Worm (Caenorhabditis elegans) whole organism, L1 larva: ENCODE measurements around the gene C05B5.4.

Experiments
- C04F5.9 ChIP-seq: sonication (generic microtip); optimal IDR thresholded peaks from 2 replicates; lab custom pipeline; 2016; ENCODE audit warnings: missing genetic modification characterization, missing compliant biosample characterization
- alr-1 ChIP-seq: fragments of 200-800 bp; sonication (Bioruptor generic); optimal IDR thresholded peaks from 2 replicates; lab custom pipeline; 2018; ENCODE audit warnings: borderline replicate concordance, mild to moderate bottlenecking, missing genetic modification characterization, missing compliant biosample characterization
- ama-1 ChIP-seq: fragments of 150-350 bp; optimal IDR thresholded peaks from 2 replicates; lab custom pipeline; 2014
- blmp-1 ChIP-seq: fragments of 150-350 bp; optimal IDR thresholded peaks from 2 replicates; lab custom pipeline; 2014; ENCODE audit warnings: missing biosample characterization, missing genetic modification characterization
- ceh-8 ChIP-seq: fragments of 200-800 bp; sonication (Bioruptor generic); optimal IDR thresholded peaks from 2 replicates; lab custom pipeline; 2018; ENCODE audit warnings: mild to moderate bottlenecking, missing genetic modification characterization, moderate library complexity, missing compliant biosample characterization
- ceh-82 ChIP-seq, 3 experiments: fragments of 150-350 bp in 1 of 3; sonication (generic microtip) in 2 of 3; optimal IDR thresholded peaks; 2 replicates each; lab custom pipeline; 2014 to 2017; ENCODE audit warnings: missing biosample characterization in 3 of 3, missing genetic modification characterization in 3 of 3
- ceh-88 ChIP-seq: fragments of 200-800 bp; sonication (Bioruptor generic); IDR thresholded peaks from 2 replicates; pipeline ENCODE4 v1.3.6; 2022; ENCODE audit warnings: missing genetic modification characterization, missing compliant biosample characterization
- dpl-1 ChIP-seq, 3 experiments: fragments of 150-350 bp in 2 of 3; sonication (generic microtip) in 1 of 3; optimal IDR thresholded peaks; 2 replicates each; lab custom pipeline; 2014 to 2017; ENCODE audit warnings: missing biosample characterization in 3 of 3, missing genetic modification characterization in 3 of 3, missing genetic modification reagents in 3 of 3
- dsc-1 ChIP-seq: sonication (generic microtip); optimal IDR thresholded peaks from 2 replicates; lab custom pipeline; 2016; ENCODE audit warnings: mild to moderate bottlenecking, missing genetic modification characterization, missing compliant biosample characterization
- efl-1 ChIP-seq, 4 experiments: fragments of 150-350 bp; optimal IDR thresholded peaks in 3 of 4; peaks in 1 of 4; 1 replicate in 1 of 4; 2 replicates in 3 of 4; lab custom pipeline; 2014; ENCODE audit warnings: missing biosample characterization in 2 of 4, missing genetic modification characterization in 2 of 4, missing genetic modification reagents in 2 of 4
- efl-3 ChIP-seq: fragments of 200-800 bp; sonication (Bioruptor generic); optimal IDR thresholded peaks from 2 replicates; lab custom pipeline; 2018; ENCODE audit warnings: mild to moderate bottlenecking, missing genetic modification characterization, missing compliant biosample characterization
- egl-13 ChIP-seq: sonication (generic microtip); optimal IDR thresholded peaks from 2 replicates; lab custom pipeline; 2016; ENCODE audit warnings: missing genotype, missing genetic modification reagents, missing genetic modification characterization, missing compliant biosample characterization
- fos-1 ChIP-seq: fragments of 150-350 bp; optimal IDR thresholded peaks from 2 replicates; lab custom pipeline; 2014; ENCODE audit warnings: missing biosample characterization, missing genetic modification characterization
- jun-1 ChIP-seq: fragments of 150-350 bp; optimal IDR thresholded peaks from 2 replicates; lab custom pipeline; 2014; ENCODE audit warnings: missing biosample characterization, missing genetic modification reagents, missing genetic modification characterization
- lin-14 ChIP-seq: fragments of 200-800 bp; sonication (Bioruptor generic); optimal IDR thresholded peaks from 2 replicates; lab custom pipeline; 2018; ENCODE audit warnings: mild to moderate bottlenecking, missing genetic modification characterization, moderate library complexity, missing compliant biosample characterization
- lin-35 ChIP-seq, 2 experiments: fragments of 150-350 bp; optimal IDR thresholded peaks; 2 replicates each; lab custom pipeline; 2014; ENCODE audit warnings: missing biosample characterization in 2 of 2, missing genetic modification characterization in 2 of 2, missing genetic modification reagents in 2 of 2
- lsy-2 ChIP-seq, 2 experiments: fragments of 150-350 bp; optimal IDR thresholded peaks; 2 replicates each; lab custom pipeline; 2014; ENCODE audit warnings: missing biosample characterization in 2 of 2, missing genetic modification characterization in 2 of 2
- nhr-11 ChIP-seq: fragments of 150-350 bp; optimal IDR thresholded peaks from 2 replicates; lab custom pipeline; 2014; ENCODE audit warnings: missing biosample characterization, missing genetic modification characterization
- nhr-12 ChIP-seq: sonication (generic microtip); optimal IDR thresholded peaks from 2 replicates; lab custom pipeline; 2017; ENCODE audit warnings: missing biosample characterization, missing genetic modification characterization
- nhr-28 ChIP-seq: fragments of 150-350 bp; optimal IDR thresholded peaks from 2 replicates; lab custom pipeline; 2014; ENCODE audit warnings: missing biosample characterization, missing genetic modification characterization
- nhr-77 ChIP-seq: fragments of 150-350 bp; optimal IDR thresholded peaks from 2 replicates; lab custom pipeline; 2014; ENCODE audit warnings: missing biosample characterization, missing genetic modification characterization
- nhr-84 ChIP-seq: sonication (generic microtip); optimal IDR thresholded peaks from 2 replicates; lab custom pipeline; 2017; ENCODE audit warnings: missing biosample characterization, missing genetic modification characterization
- nhr-85 ChIP-seq: sonication (generic microtip); peaks from one replicate; lab custom pipeline; 2016; ENCODE audit warnings: missing genetic modification characterization, inconsistent platforms, missing compliant biosample characterization
- nhr-90 ChIP-seq: sonication (generic microtip); optimal IDR thresholded peaks from 2 replicates; lab custom pipeline; 2016; ENCODE audit warnings: mild to moderate bottlenecking, missing genetic modification characterization, missing compliant biosample characterization; ENCODE audit not compliant: poor library complexity
- pag-3 ChIP-seq: sonication (generic microtip); optimal IDR thresholded peaks from 2 replicates; lab custom pipeline; 2017; ENCODE audit warnings: missing genetic modification characterization, mild to moderate bottlenecking, missing compliant biosample characterization, antibody characterized with exemption, borderline replicate concordance; ENCODE audit not compliant: insufficient read depth
- skn-1 ChIP-seq: fragments of 150-350 bp; optimal IDR thresholded peaks from 2 replicates; lab custom pipeline; 2014; ENCODE audit warnings: missing biosample characterization, missing genetic modification characterization
- snu-23 ChIP-seq: sonication (generic microtip); optimal IDR thresholded peaks from 2 replicates; lab custom pipeline; 2016; ENCODE audit warnings: missing genetic modification characterization, missing compliant biosample characterization
- sup-37 ChIP-seq: fragments of 200-800 bp; sonication (Bioruptor generic); optimal IDR thresholded peaks from 2 replicates; lab custom pipeline; 2018; ENCODE audit warnings: mild to moderate bottlenecking, missing genetic modification characterization, missing compliant biosample characterization
- swsn-7 ChIP-seq: sonication (generic microtip); optimal IDR thresholded peaks from 2 replicates; lab custom pipeline; 2016; ENCODE audit warnings: missing genetic modification characterization, missing compliant biosample characterization
- tbx-2 ChIP-seq: sonication (generic microtip); optimal IDR thresholded peaks from 2 replicates; lab custom pipeline; 2016; ENCODE audit warnings: missing genetic modification characterization, missing compliant biosample characterization
- unc-86 ChIP-seq: sonication (generic microtip); optimal IDR thresholded peaks from 2 replicates; lab custom pipeline; 2016; ENCODE audit warnings: missing genetic modification characterization, missing compliant biosample characterization
- zip-4 ChIP-seq: fragments of 200-800 bp; sonication (Bioruptor generic); optimal IDR thresholded peaks from 2 replicates; lab custom pipeline; 2018; ENCODE audit warnings: mild to moderate bottlenecking, missing genetic modification characterization, moderate library complexity, missing compliant biosample characterization
- ztf-11 ChIP-seq, 2 experiments: sonication (generic microtip); optimal IDR thresholded peaks; 2 replicates each; lab custom pipeline; 2016 to 2017; ENCODE audit warnings: missing genetic modification characterization in 2 of 2, missing biosample characterization in 1 of 2, missing compliant biosample characterization in 1 of 2
- ztf-4 ChIP-seq: fragments of 150-350 bp; optimal IDR thresholded peaks from 2 replicates; lab custom pipeline; 2014; ENCODE audit warnings: missing biosample characterization, missing genetic modification characterization

The C05B5.4 gene

ce11 chrIII:9950244-9950643, 43.4 kb upstream of the C05B5.4 start, which contains the start of gene K03H1.13:
Gene K03H1.13, minus strand, starts transcription at chrIII:9950344.
- TF ChIP-seq ama-1 (lab: Kevin White, UChicago) (no peak), fos-1 (tag; lab: Kevin White, UChicago) (no peak), tbx-2 (tag; lab: Kevin White, UChicago) (no peak), skn-1 (no peak), efl-1 (optimal IDR thresholded peaks at IDR 0.05; lab: Kevin White, UChicago) (no peak), efl-1 (GFP tag; optimal IDR thresholded peaks at IDR 0.05 in 1 of 2; lab: Kevin White, UChicago) (peak in 1 of 2 experiments; percentile 30), efl-3 (GFP tag; lab: Kevin White, UChicago) (no peak), nhr-28 (tag; lab: Kevin White, UChicago) (no peak), ceh-88 (no peak)

- no peak for TF ChIP-seq nhr-12 (tag; lab: Kevin White, UChicago)
- no peak for TF ChIP-seq nhr-85 (tag; lab: Kevin White, UChicago)
- TF ChIP-seq pag-3 (tag; lab: Kevin White, UChicago): no peak
- TF ChIP-seq egl-13 (tag; lab: Kevin White, UChicago): no peak
- no peak for TF ChIP-seq nhr-77 (tag; lab: Kevin White, UChicago)
- no peak for TF ChIP-seq ztf-11 (tag; optimal IDR thresholded peaks at IDR 0.05; lab: Kevin White, UChicago)
- TF ChIP-seq dsc-1: no peak
- TF ChIP-seq nhr-11 (tag; lab: Kevin White, UChicago): no peak
- no peak for TF ChIP-seq C04F5.9 (tag; lab: Kevin White, UChicago)
- no peak for TF ChIP-seq ztf-4 (tag; lab: Kevin White, UChicago)
- no peak for TF ChIP-seq unc-86
- no peak for TF ChIP-seq alr-1 (tag; lab: Kevin White, UChicago)
- no peak for TF ChIP-seq ceh-82 (tag; optimal IDR thresholded peaks at IDR 0.05; lab: Kevin White, UChicago)
- no peak for TF ChIP-seq lin-35 (GFP tag; optimal IDR thresholded peaks at IDR 0.05; lab: Kevin White, UChicago)
- TF ChIP-seq swsn-7: no peak
- TF ChIP-seq lin-14 (GFP tag; lab: Kevin White, UChicago): no peak
- no peak for TF ChIP-seq sup-37
- no peak for TF ChIP-seq nhr-84 (tag; lab: Kevin White, UChicago)
- TF ChIP-seq nhr-90: no peak
These were observed 41.8 kb upstream of the C05B5.4 start, which contains the start of gene K03H1.11 for ce11 chrIII:9951864-9952263. Gene K03H1.11, minus strand, starts transcription at chrIII:9951964.

ce11 chrIII:9956123-9956522, 37.6 kb upstream of the C05B5.4 start, which contains the start of gene mog-1:
Gene mog-1, minus strand, starts transcription at chrIII:9956215.
- peak; percentile 7 to 19 for TF ChIP-seq efl-1 (optimal IDR thresholded peaks at IDR 0.05; lab: Kevin White, UChicago)
- TF ChIP-seq efl-1 (GFP tag; optimal IDR thresholded peaks at IDR 0.05 in 1 of 2; lab: Kevin White, UChicago): peak; percentile 43 to 51
- peak; percentile 18 for TF ChIP-seq skn-1
- peak in 1 of 2 experiments; percentile 16 for TF ChIP-seq lin-35 (GFP tag; optimal IDR thresholded peaks at IDR 0.05; lab: Kevin White, UChicago)
- peak; percentile 17 for TF ChIP-seq snu-23
- peak in 1 of 2 experiments; percentile 64 for TF ChIP-seq lsy-2 (tag; optimal IDR thresholded peaks at IDR 0.05; lab: Kevin White, UChicago)
- no peak for TF ChIP-seq ceh-8 (GFP tag; lab: Kevin White, UChicago)
- peak; percentile 2 for TF ChIP-seq blmp-1 (tag; lab: Kevin White, UChicago)
- TF ChIP-seq lin-14 (GFP tag; lab: Kevin White, UChicago): peak; percentile 30
- TF ChIP-seq nhr-12 (tag; lab: Kevin White, UChicago): no peak
- peak in 1 of 3 experiments; percentile 50 for TF ChIP-seq dpl-1 (GFP tag; optimal IDR thresholded peaks at IDR 0.05; lab: Kevin White, UChicago)

- peak; percentile 69 for TF ChIP-seq skn-1
- no peak for TF ChIP-seq ceh-82 (tag; optimal IDR thresholded peaks at IDR 0.05; lab: Kevin White, UChicago)
- peak; percentile 54 for TF ChIP-seq zip-4 (GFP tag; lab: Kevin White, UChicago)
- TF ChIP-seq fos-1 (tag; lab: Kevin White, UChicago): peak; percentile 27
- peak; percentile 88 for TF ChIP-seq jun-1 (tag; lab: Kevin White, UChicago)
- TF ChIP-seq nhr-85 (tag; lab: Kevin White, UChicago): peak; percentile 52
These were observed 36.9 kb upstream of the C05B5.4 start, which contains the start of gene alx-1 for ce11 chrIII:9956665-9957401. Gene alx-1, plus strand, starts transcription at chrIII:9957351.
